Fruit fly (Drosophila melanogaster) whole organism, embryonic: Measurements from ENCODE around the gene CG13995.

ENCODE experiments used
- Abd-B ChIP-seq: fragments of 200-800 bp; sonication (Bioruptor generic); optimal IDR thresholded peaks from 2 replicates; lab custom pipeline; 2018; ENCODE audit warnings: missing biosample characterization, mild to moderate bottlenecking, missing genetic modification characterization, moderate library complexity
- Asciz ChIP-seq: fragments of 200-800 bp; sonication (Bioruptor generic); optimal IDR thresholded peaks from 2 replicates; lab custom pipeline; 2017; ENCODE audit warnings: missing biosample characterization, mild to moderate bottlenecking, missing genetic modification characterization, missing genetic modification reagents
- Atf-2 ChIP-seq: fragments of 200-800 bp; sonication (Bioruptor generic); optimal IDR thresholded peaks from 2 replicates; lab custom pipeline; 2016; ENCODE audit warnings: missing biosample characterization, missing genetic modification characterization
- BEAF-32 ChIP-seq: fragments of 200-800 bp; sonication (Bioruptor generic); optimal IDR thresholded peaks from 3 replicates; lab custom pipeline; 2017; ENCODE audit warnings: missing biosample characterization, missing genetic modification characterization, mild to moderate bottlenecking, moderate library complexity, missing genetic modification reagents
- CG10959 ChIP-seq: fragments of 200-800 bp; sonication (Bioruptor generic); IDR thresholded peaks from 2 replicates; pipeline ENCODE4 v1.3.6; 2022; ENCODE audit warnings: missing biosample characterization, missing genetic modification characterization
- CG11247 ChIP-seq: fragments of 200-800 bp; sonication (Bioruptor generic); IDR thresholded peaks from 2 replicates; pipeline ENCODE4 v1.3.6; 2022; ENCODE audit warnings: missing biosample characterization, missing genetic modification characterization
- CG12391 ChIP-seq: fragments of 200-800 bp; sonication (Bioruptor generic); optimal IDR thresholded peaks from 3 replicates; lab custom pipeline; 2018; ENCODE audit warnings: missing biosample characterization, mild to moderate bottlenecking, missing genetic modification characterization, moderate library complexity
- CG1529 ChIP-seq: fragments of 200-800 bp; sonication (Bioruptor generic); optimal IDR thresholded peaks from 3 replicates; lab custom pipeline; 2018; ENCODE audit warnings: missing biosample characterization, missing genetic modification characterization
- CG15601 ChIP-seq: fragments of 200-800 bp; sonication (Bioruptor generic); optimal IDR thresholded peaks from 3 replicates; lab custom pipeline; 2019; ENCODE audit warnings: missing biosample characterization, mild to moderate bottlenecking, missing genetic modification characterization, moderate library complexity
- CG1603 ChIP-seq: fragments of 200-800 bp; sonication (Bioruptor generic); optimal IDR thresholded peaks from 2 replicates; lab custom pipeline; 2019; ENCODE audit warnings: missing biosample characterization, mild to moderate bottlenecking, missing genetic modification characterization, moderate library complexity
- CG16815 ChIP-seq: fragments of 200-800 bp; sonication (Bioruptor generic); optimal IDR thresholded peaks from 3 replicates; lab custom pipeline; 2017; ENCODE audit warnings: missing biosample characterization, mild to moderate bottlenecking, missing genetic modification characterization
- CG17802 ChIP-seq: fragments of 200-800 bp; sonication (Bioruptor generic); optimal IDR thresholded peaks from 2 replicates; lab custom pipeline; 2018; ENCODE audit warnings: missing biosample characterization, mild to moderate bottlenecking, missing genetic modification characterization, moderate library complexity
- CG18262 ChIP-seq: fragments of 200-800 bp; optimal IDR thresholded peaks from 3 replicates; lab custom pipeline; 2019; ENCODE audit warnings: missing biosample characterization, mild to moderate bottlenecking, missing genetic modification characterization, moderate library complexity
- CG2875 ChIP-seq: fragments of 200-800 bp; sonication (Bioruptor generic); optimal IDR thresholded peaks from 2 replicates; lab custom pipeline; 2017; ENCODE audit warnings: missing biosample characterization, mild to moderate bottlenecking, missing genetic modification characterization, missing genetic modification reagents
- CG32767 ChIP-seq: fragments of 200-800 bp; sonication (Bioruptor generic); IDR thresholded peaks from 2 replicates; pipeline ENCODE4 v1.3.6; 2022; ENCODE audit warnings: missing biosample characterization, missing genetic modification characterization
- CG4424 ChIP-seq: fragments of 200-800 bp; sonication (Bioruptor generic); optimal IDR thresholded peaks from 3 replicates; lab custom pipeline; 2016; ENCODE audit warnings: missing biosample characterization, missing genetic modification characterization
- CG4707 ChIP-seq: fragments of 200-800 bp; sonication (Bioruptor generic); optimal IDR thresholded peaks from 2 replicates; lab custom pipeline; 2018; ENCODE audit warnings: missing biosample characterization, mild to moderate bottlenecking, missing genetic modification characterization, moderate library complexity
- CG4854 ChIP-seq: fragments of 200-800 bp; sonication (Bioruptor generic); optimal IDR thresholded peaks from 2 replicates; lab custom pipeline; 2016; ENCODE audit warnings: missing biosample characterization, missing genetic modification characterization, inconsistent platforms
- CG6272 ChIP-seq: fragments of 200-800 bp; sonication (Bioruptor generic); IDR thresholded peaks from 2 replicates; pipeline ENCODE4 v1.3.6; 2022; ENCODE audit warnings: missing biosample characterization, missing genetic modification characterization
- CG6854 ChIP-seq: fragments of 200-800 bp; sonication (Bioruptor generic); optimal IDR thresholded peaks from 3 replicates; lab custom pipeline; 2017; ENCODE audit warnings: missing biosample characterization, mild to moderate bottlenecking, missing genetic modification characterization
- CG7786 ChIP-seq: fragments of 200-800 bp; sonication (Bioruptor generic); optimal IDR thresholded peaks from 2 replicates; lab custom pipeline; 2016; ENCODE audit warnings: missing biosample characterization, missing genetic modification characterization
- CG9215 ChIP-seq: fragments of 200-800 bp; sonication (Bioruptor generic); IDR thresholded peaks from 2 replicates; pipeline ENCODE4 v1.3.6; 2022; ENCODE audit warnings: missing biosample characterization, missing genetic modification characterization
- HLH54F ChIP-seq: fragments of 200-800 bp; sonication (Bioruptor generic); optimal IDR thresholded peaks from 3 replicates; lab custom pipeline; 2016; ENCODE audit warnings: missing biosample characterization, missing genetic modification characterization
- Hsf ChIP-seq: fragments of 200-800 bp; sonication (Bioruptor generic); optimal IDR thresholded peaks from 3 replicates; lab custom pipeline; 2016; ENCODE audit warnings: missing biosample characterization, missing genetic modification characterization
- Mrtf ChIP-seq: fragments of 200-800 bp; sonication (Bioruptor generic); IDR thresholded peaks from 3 replicates; pipeline ENCODE4 v1.3.6; 2022; ENCODE audit warnings: missing biosample characterization, missing genetic modification characterization
- NC2α ChIP-seq: fragments of 200-800 bp; sonication (Bioruptor generic); optimal IDR thresholded peaks from 2 replicates; lab custom pipeline; 2016; ENCODE audit warnings: missing biosample characterization, missing genetic modification characterization
- Oaz ChIP-seq: fragments of 200-800 bp; sonication (Bioruptor generic); IDR thresholded peaks from 2 replicates; pipeline ENCODE4 v1.3.6; 2022; ENCODE audit warnings: missing biosample characterization, missing genetic modification characterization
- Oli ChIP-seq: fragments of 200-800 bp; sonication (Bioruptor generic); optimal IDR thresholded peaks from 2 replicates; lab custom pipeline; 2018; ENCODE audit warnings: missing biosample characterization, mild to moderate bottlenecking, missing genetic modification characterization, moderate library complexity
- Poxn ChIP-seq: fragments of 200-800 bp; sonication (Bioruptor generic); IDR thresholded peaks from 2 replicates; pipeline ENCODE4 v1.3.6; 2022; ENCODE audit warnings: missing biosample characterization, missing genetic modification characterization
- Ssrp ChIP-seq: fragments of 200-800 bp; sonication (Bioruptor generic); optimal IDR thresholded peaks from 2 replicates; lab custom pipeline; 2018; ENCODE audit warnings: missing biosample characterization, mild to moderate bottlenecking, missing genetic modification characterization, moderate library complexity
- Taf1 ChIP-seq: fragments of 200-800 bp; sonication (Bioruptor generic); IDR thresholded peaks from 2 replicates; pipeline ENCODE4 v1.3.6; 2022; ENCODE audit warnings: missing biosample characterization, missing genetic modification characterization
- Tbp ChIP-seq: fragments of >200 bp; optimal IDR thresholded peaks from 2 replicates; lab custom pipeline; 2018; ENCODE audit warnings: missing biosample characterization, missing genetic modification characterization
- ase ChIP-seq: fragments of 200-800 bp; sonication (Bioruptor generic); IDR thresholded peaks from 3 replicates; pipeline ENCODE4 v1.3.6; 2022; ENCODE audit warnings: missing biosample characterization, missing genetic modification characterization
- az2 ChIP-seq: fragments of 200-800 bp; sonication (Bioruptor generic); optimal IDR thresholded peaks from 3 replicates; lab custom pipeline; 2016; ENCODE audit warnings: missing biosample characterization, missing genetic modification characterization
- chif ChIP-seq, 2 experiments: fragments of 200-800 bp; sonication (Bioruptor generic); optimal IDR thresholded peaks; 3 replicates each; lab custom pipeline; 2016; ENCODE audit warnings: missing biosample characterization in 2 of 2, missing genetic modification characterization in 2 of 2
- disco-r ChIP-seq: fragments of 200-800 bp; sonication (Bioruptor generic); optimal IDR thresholded peaks from 2 replicates; lab custom pipeline; 2016; ENCODE audit warnings: missing biosample characterization, missing genetic modification characterization
- dm ChIP-seq: fragments of 200-800 bp; sonication (Bioruptor generic); optimal IDR thresholded peaks from 3 replicates; lab custom pipeline; 2016; ENCODE audit warnings: missing biosample characterization, missing genetic modification characterization
- dmrt99B ChIP-seq: fragments of 200-800 bp; sonication (Bioruptor generic); optimal IDR thresholded peaks from 2 replicates; lab custom pipeline; 2018; ENCODE audit warnings: missing biosample characterization, mild to moderate bottlenecking, missing genetic modification characterization, moderate library complexity
- gce ChIP-seq: fragments of 200-800 bp; sonication (Bioruptor generic); IDR thresholded peaks from 3 replicates; pipeline ENCODE4 v1.3.6; 2022; ENCODE audit warnings: missing biosample characterization, missing genetic modification characterization
- ind ChIP-seq: fragments of 200-800 bp; sonication (Bioruptor generic); optimal IDR thresholded peaks from 3 replicates; lab custom pipeline; 2016; ENCODE audit warnings: missing biosample characterization, missing genetic modification characterization
- inv ChIP-seq: fragments of 200-800 bp; sonication (Bioruptor generic); IDR thresholded peaks from 2 replicates; pipeline ENCODE4 v1.3.6; 2022; ENCODE audit warnings: missing biosample characterization, missing genetic modification characterization; ENCODE audit not compliant: partially characterized antibody
- jigr1 ChIP-seq: fragments of 200-800 bp; sonication (Bioruptor generic); IDR thresholded peaks from 3 replicates; pipeline ENCODE4 v1.3.6; 2022; ENCODE audit warnings: missing biosample characterization, missing genetic modification characterization
- knrl ChIP-seq: fragments of 200-800 bp; sonication (Bioruptor generic); IDR thresholded peaks from 3 replicates; pipeline ENCODE4 v1.3.6; 2022; ENCODE audit warnings: missing biosample characterization, missing genetic modification characterization; ENCODE audit not compliant: partially characterized antibody
- lov ChIP-seq, 2 experiments: fragments of 200-800 bp in 1 of 2; fragments of >200 bp in 1 of 2; sonication (Bioruptor generic) in 1 of 2; IDR thresholded peaks in 1 of 2; optimal IDR thresholded peaks in 1 of 2; 2 replicates in 1 of 2; 3 replicates in 1 of 2; pipeline versions ENCODE4 v1.3.6 to Lab custom; 2017 to 2022; ENCODE audit warnings: missing biosample characterization in 1 of 2, missing genetic modification characterization in 1 of 2
- mld ChIP-seq: fragments of 200-800 bp; sonication (Bioruptor generic); IDR thresholded peaks from 3 replicates; pipeline ENCODE4 v1.3.6; 2022; ENCODE audit warnings: missing biosample characterization, missing genetic modification characterization; ENCODE audit not compliant: partially characterized antibody
- seq ChIP-seq: fragments of 200-800 bp; sonication (Bioruptor generic); IDR thresholded peaks from 2 replicates; pipeline ENCODE4 v1.3.6; 2022; ENCODE audit warnings: missing biosample characterization, missing genetic modification characterization
- slbo ChIP-seq: fragments of 200-800 bp; sonication (Bioruptor generic); IDR thresholded peaks from 2 replicates; pipeline ENCODE4 v1.3.6; 2022; ENCODE audit warnings: missing biosample characterization, missing genetic modification characterization
- stwl ChIP-seq: fragments of 200-800 bp; sonication (Bioruptor generic); optimal IDR thresholded peaks from 3 replicates; lab custom pipeline; 2018; ENCODE audit warnings: missing biosample characterization, mild to moderate bottlenecking, missing genetic modification characterization, moderate library complexity
- vfl ChIP-seq: fragments of 200-800 bp; sonication (Bioruptor generic); optimal IDR thresholded peaks from 2 replicates; lab custom pipeline; 2016; ENCODE audit warnings: missing biosample characterization, missing genetic modification characterization
- vvl ChIP-seq: fragments of 200-800 bp; sonication (Bioruptor generic); IDR thresholded peaks from 2 replicates; pipeline ENCODE4 v1.3.6; 2022; ENCODE audit warnings: missing biosample characterization, missing genetic modification characterization

The CG13995 gene

DNA sequence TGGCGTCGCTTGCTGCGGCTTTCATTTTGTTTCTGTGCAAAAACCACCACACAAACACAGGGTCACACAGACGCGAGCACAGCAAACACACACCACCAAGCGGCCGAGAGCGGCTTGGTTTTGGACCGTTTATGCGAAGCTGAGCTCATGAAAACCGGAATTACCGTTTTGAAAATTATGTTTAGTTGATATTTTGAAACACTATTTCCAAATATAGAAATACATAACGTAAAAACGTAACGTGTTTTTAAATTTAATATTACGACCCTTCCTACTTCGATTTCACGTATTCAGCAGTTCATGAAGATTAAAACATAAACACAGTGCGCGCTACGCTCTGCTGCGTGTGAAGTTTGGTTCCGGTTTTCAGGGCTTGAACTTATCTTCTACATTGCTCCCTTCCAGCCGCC lies 2.9 kb upstream of the CG13995 start (continued):
- TF ChIP-seq disco-r (GFP tag; lab: Kevin White, UChicago) (peak; percentile 87), CG6272 (GFP tag; lab: Robert Waterston, UW) (peak; percentile 58; the same call in 1 of the 2 replicates), CG18262 (tag; lab: Kevin White, UChicago) (peak; percentile 97), stwl (tag; lab: Kevin White, UChicago) (peak; percentile 42), Abd-B (GFP tag; lab: Kevin White, UChicago) (peak; percentile 73), Poxn (GFP tag; lab: Robert Waterston, UW) (peak; percentile 76), NC2α (peak; percentile 81), vvl (GFP tag; lab: Robert Waterston, UW) (peak; percentile 99), seq (GFP tag; lab: Robert Waterston, UW) (peak; percentile 97), CG9215 (GFP tag; lab: Robert Waterston, UW) (peak; percentile 50), CG6854 (peak; percentile 97), jigr1 (GFP tag; lab: Robert Waterston, UW) (0 out of 3 replicates have a peak, but pooled peaks have one; percentile 17), ase (GFP tag; lab: Robert Waterston, UW) (peak; percentile 83), CG4424 (GFP tag; lab: Kevin White, UChicago) (peak; percentile 95), lov (optimal IDR thresholded peaks at IDR 0.05; lab: Kevin White, UChicago) (no peak), lov (GFP tag; IDR thresholded peaks at IDR 0.05; lab: Robert Waterston, UW) (peak; percentile 89), HLH54F (GFP tag; lab: Kevin White, UChicago) (peak; percentile 93), ind (GFP tag; lab: Kevin White, UChicago) (peak; percentile 90), BEAF-32 (GFP tag; lab: Kevin White, UChicago) (no peak), Atf-2 (peak; percentile 86), CG4854 (GFP tag; lab: Kevin White, UChicago) (peak; percentile 95), CG32767 (GFP tag; lab: Robert Waterston, UW) (peak; percentile 93), Asciz (GFP tag; lab: Kevin White, UChicago) (peak; percentile 95), inv (GFP tag; lab: Robert Waterston, UW) (no peak), CG15601 (tag; lab: Kevin White, UChicago) (peak; percentile 94), Hsf (GFP tag; lab: Kevin White, UChicago) (peak; percentile 94), CG7786 (peak; percentile 86), CG17802 (tag; lab: Kevin White, UChicago) (peak; percentile 65), dm (peak; percentile 85), vfl (peak; percentile 90), CG11247 (GFP tag; lab: Robert Waterston, UW) (peak; percentile 94), mld (GFP tag; lab: Robert Waterston, UW) (no peak), CG2875 (peak; percentile 92), Ssrp (tag; lab: Kevin White, UChicago) (peak; percentile 91), Tbp (GFP tag; lab: Kevin White, UChicago) (no peak), slbo (peak; percentile 89), CG1529 (GFP tag; lab: Kevin White, UChicago) (peak; percentile 92), CG10959 (GFP tag; lab: Robert Waterston, UW) (peak; percentile 93), Mrtf (GFP tag; lab: Robert Waterston, UW) (peak; percentile 94), CG16815 (GFP tag; lab: Kevin White, UChicago) (peak; percentile 72), Taf1 (GFP tag; lab: Robert Waterston, UW) (peak; percentile 84), dmrt99B (tag; lab: Kevin White, UChicago) (peak; percentile 97), CG4707 (GFP tag; lab: Kevin White, UChicago) (peak; percentile 89), az2 (GFP tag; lab: Kevin White, UChicago) (peak; percentile 93), Oli (tag; lab: Kevin White, UChicago) (peak; percentile 95), CG12391 (tag; lab: Kevin White, UChicago) (peak; percentile 98), Oaz (peak; percentile 90), gce (GFP tag; lab: Robert Waterston, UW) (peak; percentile 91), CG1603 (peak; percentile 97), chif (GFP tag; optimal IDR thresholded peaks at IDR 0.05; lab: Kevin White, UChicago) (peak; percentile 92 to 93), knrl (GFP tag; lab: Robert Waterston, UW) (no peak)
